Fruit fly (Drosophila melanogaster): ENCODE results near the gene CG32756.

Gene CG32756

DNA sequence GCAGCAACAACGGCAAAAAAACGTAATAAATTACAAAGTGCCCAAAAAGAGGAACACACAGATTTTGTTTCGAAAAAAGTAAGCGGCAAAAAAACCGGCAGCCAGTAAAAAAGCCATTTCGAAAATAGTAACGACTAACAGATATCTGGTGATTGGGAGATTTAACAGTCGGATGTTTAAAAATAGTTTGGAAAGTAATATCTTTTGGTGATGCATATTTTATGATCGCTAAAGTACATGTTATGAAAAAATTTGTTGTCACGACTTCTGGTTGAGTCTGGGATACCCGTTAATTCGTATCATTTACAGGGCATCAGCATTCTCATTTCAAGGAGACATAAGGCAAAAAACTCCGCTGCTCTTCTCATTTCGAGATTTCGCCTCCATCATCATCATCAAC is 22.4 kb upstream of the CG32756 start (continued):
- peak; percentile 4 for TF ChIP-seq Lpt (GFP tag; optimal IDR thresholded peaks at IDR 0.05)
- peak; percentile 20 for TF ChIP-seq CG1621 (tag; optimal IDR thresholded peaks at IDR 0.05)
- peak; percentile 52 for TF ChIP-seq CG32006 (GFP tag; optimal IDR thresholded peaks at IDR 0.05)
- peak; percentile 4 for TF ChIP-seq fd85E (GFP tag; optimal IDR thresholded peaks at IDR 0.05)
- peak; percentile 21 for TF ChIP-seq CG6276 (GFP tag; optimal IDR thresholded peaks at IDR 0.05)
- TF ChIP-seq dac (GFP tag; optimal IDR thresholded peaks at IDR 0.05): no peak
- TF ChIP-seq CG6163 (GFP tag; IDR thresholded peaks at IDR 0.05): peak; percentile 78
- peak; percentile 46 for TF ChIP-seq CG10669 (GFP tag; optimal IDR thresholded peaks at IDR 0.05)
- peak; percentile 89 for TF ChIP-seq Met (GFP tag; optimal IDR thresholded peaks at IDR 0.05)
- peak; percentile 75 for TF ChIP-seq Ets21C (GFP tag; optimal IDR thresholded peaks at IDR 0.05)
- TF ChIP-seq esn (GFP tag; optimal IDR thresholded peaks at IDR 0.05): peak; percentile 82
- peak; percentile 54 for TF ChIP-seq CG3032 (tag; optimal IDR thresholded peaks at IDR 0.05)
- no peak for TF ChIP-seq CG4318 (GFP tag; optimal IDR thresholded peaks at IDR 0.05)
- TF ChIP-seq svp (GFP tag): peak; percentile 90
- peak; percentile 64 for TF ChIP-seq CG7368 (GFP tag; optimal IDR thresholded peaks at IDR 0.05)
- peak; percentile 48 for TF ChIP-seq vri (GFP tag; optimal IDR thresholded peaks at IDR 0.05)
- TF ChIP-seq CG6792 (GFP tag; optimal IDR thresholded peaks at IDR 0.05): peak; percentile 77
- TF ChIP-seq cyc (GFP tag; optimal IDR thresholded peaks at IDR 0.05): peak; percentile 84
- TF ChIP-seq fkh (GFP tag; optimal IDR thresholded peaks at IDR 0.05): no peak
- TF ChIP-seq dsx (GFP tag; optimal IDR thresholded peaks at IDR 0.05; ENCODE audit: poor library complexity, severe bottlenecking): peak; percentile 60
- TF ChIP-seq Eip78C (GFP tag): peak; percentile 94
- TF ChIP-seq CG8632 (GFP tag; optimal IDR thresholded peaks at IDR 0.05): peak; percentile 75
- peak; percentile 75 for TF ChIP-seq lz (GFP tag; optimal IDR thresholded peaks at IDR 0.05)
- TF ChIP-seq spab (GFP tag; optimal IDR thresholded peaks at IDR 0.05): peak; percentile 23
- peak; percentile 82 for TF ChIP-seq Sox102F (GFP tag; optimal IDR thresholded peaks at IDR 0.05)
- TF ChIP-seq Blimp-1 (GFP tag; optimal IDR thresholded peaks at IDR 0.05): peak; percentile 30
- peak; percentile 67 for TF ChIP-seq Sox14 (GFP tag; optimal IDR thresholded peaks at IDR 0.05)
- peak; percentile 73 for TF ChIP-seq OdsH (GFP tag; optimal IDR thresholded peaks at IDR 0.05)
- TF ChIP-seq Smox (GFP tag; optimal IDR thresholded peaks at IDR 0.05): peak; percentile 80
- peak; percentile 40 for TF ChIP-seq CG11762 (GFP tag; optimal IDR thresholded peaks at IDR 0.05; ENCODE audit: insufficient read depth)
- TF ChIP-seq CG34406 (GFP tag; optimal IDR thresholded peaks at IDR 0.05): peak; percentile 68
- TF ChIP-seq Sox15 (GFP tag; optimal IDR thresholded peaks at IDR 0.05): peak; percentile 64
- TF ChIP-seq CG11902 (GFP tag; optimal IDR thresholded peaks at IDR 0.05): peak; percentile 71
- TF ChIP-seq CG15336 (GFP tag; IDR thresholded peaks at IDR 0.05): 0 out of 2 replicates have a peak, but pooled peaks have one; percentile 21
- TF ChIP-seq achi (GFP tag; optimal IDR thresholded peaks at IDR 0.05): peak; percentile 64
- peak; percentile 68 for TF ChIP-seq CG6854 (GFP tag; optimal IDR thresholded peaks at IDR 0.05)
- TF ChIP-seq ss (GFP tag; optimal IDR thresholded peaks at IDR 0.05): peak in 1 of 2 experiments; percentile 65
- TF ChIP-seq fd59A (GFP tag; optimal IDR thresholded peaks at IDR 0.05): peak; percentile 21
- TF ChIP-seq topi (GFP tag; optimal IDR thresholded peaks at IDR 0.05): peak; percentile 84

dm6 chrX:5924378-5924777 is 21.1 kb upstream of the CG32756 start:
- TF ChIP-seq pdm3 (GFP tag; optimal IDR thresholded peaks at IDR 0.05) (peak; percentile 53), Eip75B (GFP tag; optimal IDR thresholded peaks at IDR 0.05) (peak; percentile 35), eg (GFP tag; IDR thresholded peaks at IDR 0.05) (peak; percentile 65), CG10631 (GFP tag; optimal IDR thresholded peaks at IDR 0.05) (peak; percentile 75), CG15336 (GFP tag; IDR thresholded peaks at IDR 0.05) (peak; percentile 72), Ets96B (tag; optimal IDR thresholded peaks at IDR 0.05) (peak; percentile 7), Gug (GFP tag; IDR thresholded peaks at IDR 0.05) (peak; percentile 68), achi (GFP tag; optimal IDR thresholded peaks at IDR 0.05) (peak; percentile 65), CG11762 (GFP tag; optimal IDR thresholded peaks at IDR 0.05; ENCODE audit: insufficient read depth) (peak; percentile 45), acj6 (GFP tag; optimal IDR thresholded peaks at IDR 0.05) (peak; percentile 37), salr (GFP tag; optimal IDR thresholded peaks at IDR 0.05) (peak in 1 of 2 experiments; percentile 58), CG7368 (GFP tag; optimal IDR thresholded peaks at IDR 0.05) (no peak), OdsH (GFP tag; optimal IDR thresholded peaks at IDR 0.05) (peak; percentile 54), CG4318 (GFP tag; optimal IDR thresholded peaks at IDR 0.05) (peak; percentile 37), Eip78C (GFP tag) (peak; percentile 76), Lpt (GFP tag; optimal IDR thresholded peaks at IDR 0.05) (peak; percentile 71), Ets21C (GFP tag; optimal IDR thresholded peaks at IDR 0.05) (no peak), spab (GFP tag; optimal IDR thresholded peaks at IDR 0.05) (no peak), Met (GFP tag; optimal IDR thresholded peaks at IDR 0.05) (no peak), Sox14 (GFP tag; optimal IDR thresholded peaks at IDR 0.05) (peak; percentile 63), fd85E (GFP tag; optimal IDR thresholded peaks at IDR 0.05) (no peak), CG6792 (GFP tag; optimal IDR thresholded peaks at IDR 0.05) (peak; percentile 33), CG6163 (GFP tag; IDR thresholded peaks at IDR 0.05) (peak; percentile 75; the same call in 2 of the 3 replicates), net (GFP tag; optimal IDR thresholded peaks at IDR 0.05) (peak; percentile 31), Hr4 (GFP tag; optimal IDR thresholded peaks at IDR 0.05) (no peak), CG3919 (GFP tag; optimal IDR thresholded peaks at IDR 0.05) (peak; percentile 56)

Data from whole organism, prepupa.